Fruit fly (Drosophila melanogaster) S2 (cell line): ENCODE data around the gene Syn1.

Experiments used
- CG8478 ChIP-seq: fragments of >200 bp; optimal IDR thresholded peaks from 2 replicates; lab custom pipeline; 2018
- CTCF ChIP-seq, 2 experiments: fragments of >200 bp; optimal IDR thresholded peaks; 2 replicates each; lab custom pipeline; 2018

DNA sequence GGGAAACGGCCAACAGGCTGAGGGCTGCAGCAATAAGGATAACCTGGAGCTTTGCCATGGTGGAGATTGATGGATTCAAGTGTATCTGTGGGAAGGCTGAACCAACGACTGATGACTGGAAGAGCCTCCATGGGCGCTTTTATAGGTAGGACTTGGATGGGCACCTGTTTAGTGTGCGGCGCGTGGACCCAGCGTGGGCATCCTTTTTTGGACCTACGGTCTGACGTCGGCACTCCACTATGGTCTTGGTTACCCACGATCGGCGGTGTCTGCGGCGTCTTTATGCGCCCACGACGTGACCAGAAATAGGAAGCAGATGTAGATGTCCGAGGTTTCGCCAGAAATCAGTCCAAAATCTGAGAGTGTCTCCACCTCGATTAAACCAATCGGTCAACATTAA is 30.1 kb downstream of the Syn1 start, which contains the start of gene CG14566:
- TF ChIP-seq CG8478 (lab: Kevin White, UChicago) (no peak), CTCF (optimal IDR thresholded peaks at IDR 0.05; lab: Kevin White, UChicago) (no peak)
